Fruit fly (Drosophila melanogaster): ENCODE measurements around the gene CG12730.

DNA sequence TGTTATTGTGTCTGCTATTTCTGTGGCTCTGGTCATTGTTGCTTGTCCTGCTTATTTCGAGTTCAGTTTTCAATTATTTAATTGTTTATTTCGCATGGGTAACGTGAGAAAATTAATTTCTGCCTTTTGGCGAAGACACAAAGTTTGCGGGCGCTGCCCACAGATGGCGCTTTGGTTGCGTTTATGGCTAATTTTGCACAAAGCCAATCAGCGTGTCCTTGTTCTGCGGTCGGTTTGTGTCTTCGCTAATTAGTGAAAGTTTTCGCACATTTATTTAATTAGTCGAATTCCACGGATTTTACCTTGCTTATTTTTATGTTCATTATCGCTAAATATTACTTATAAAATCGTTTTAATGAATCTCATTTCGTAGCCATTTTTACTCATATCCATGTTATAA, 47.0 kb downstream of the CG12730 start:
- TF ChIP-seq usp (GFP tag; optimal IDR thresholded peaks at IDR 0.05) (no peak), Dll (optimal IDR thresholded peaks at IDR 0.05) (no peak), CG8478 (optimal IDR thresholded peaks at IDR 0.05) (no peak)

All from whole organism.